Fruit fly (Drosophila melanogaster) whole organism, embryonic: Measurements from ENCODE around the gene dome.

Source experiments
- CG10267 ChIP-seq: fragments of 200-800 bp; sonication (Bioruptor generic); optimal IDR thresholded peaks from 2 replicates; lab custom pipeline; 2018; ENCODE audit warnings: missing biosample characterization, mild to moderate bottlenecking, missing genetic modification characterization, moderate library complexity
- CG11456 ChIP-seq: fragments of 200-800 bp; sonication (Bioruptor generic); IDR thresholded peaks from 3 replicates; pipeline ENCODE4 v1.3.6; 2022; ENCODE audit warnings: missing biosample characterization, missing genetic modification characterization
- CG11695 ChIP-seq: fragments of 200-800 bp; sonication (Bioruptor generic); IDR thresholded peaks from 3 replicates; pipeline ENCODE4 v1.3.6; 2022; ENCODE audit warnings: missing biosample characterization, missing genetic modification characterization
- CG14710 ChIP-seq: fragments of 200-800 bp; sonication (Bioruptor generic); optimal IDR thresholded peaks from 3 replicates; lab custom pipeline; 2019; ENCODE audit warnings: missing biosample characterization, mild to moderate bottlenecking, missing genetic modification characterization, moderate library complexity
- CG16779 ChIP-seq: fragments of 200-800 bp; sonication (Bioruptor generic); IDR thresholded peaks from 2 replicates; pipeline ENCODE4 v1.3.6; 2022; ENCODE audit warnings: missing biosample characterization, missing genetic modification characterization
- CG16863 ChIP-seq: fragments of 200-800 bp; sonication (Bioruptor generic); optimal IDR thresholded peaks from 3 replicates; lab custom pipeline; 2016; ENCODE audit warnings: missing biosample characterization, missing genetic modification characterization
- CG17361 ChIP-seq: fragments of 200-800 bp; sonication (Bioruptor generic); IDR thresholded peaks from 3 replicates; pipeline ENCODE4 v1.3.6; 2022; ENCODE audit warnings: missing biosample characterization, missing genetic modification characterization
- CG2712 ChIP-seq: fragments of 200-800 bp; optimal IDR thresholded peaks from 3 replicates; lab custom pipeline; 2019; ENCODE audit warnings: missing biosample characterization, mild to moderate bottlenecking, missing genetic modification characterization, moderate library complexity
- CG2889 ChIP-seq: fragments of 200-800 bp; sonication (Bioruptor generic); IDR thresholded peaks from 3 replicates; pipeline ENCODE4 v1.3.6; 2022; ENCODE audit warnings: missing biosample characterization, missing genetic modification characterization
- CG3065 ChIP-seq: fragments of 200-800 bp; sonication (Bioruptor generic); optimal IDR thresholded peaks from 2 replicates; lab custom pipeline; 2016; ENCODE audit warnings: missing biosample characterization, missing genetic modification characterization
- CG4617 ChIP-seq: fragments of 200-800 bp; sonication (Bioruptor generic); optimal IDR thresholded peaks from 3 replicates; lab custom pipeline; 2016; ENCODE audit warnings: missing biosample characterization, missing genetic modification characterization, borderline replicate concordance
- CG6813 ChIP-seq: fragments of 200-800 bp; sonication (Bioruptor generic); optimal IDR thresholded peaks from 2 replicates; lab custom pipeline; 2017; ENCODE audit warnings: missing biosample characterization, missing genetic modification characterization, mild to moderate bottlenecking, moderate library complexity, missing genetic modification reagents
- Dll ChIP-seq: fragments of 200-800 bp; sonication (Bioruptor generic); IDR thresholded peaks from 4 replicates; pipeline ENCODE4 v1.3.6; 2022; ENCODE audit warnings: missing biosample characterization, missing genetic modification characterization; ENCODE audit not compliant: partially characterized antibody
- Doc3 ChIP-seq: fragments of 200-800 bp; sonication (Bioruptor generic); IDR thresholded peaks from 3 replicates; pipeline ENCODE4 v1.3.6; 2022; ENCODE audit warnings: missing biosample characterization, missing genetic modification characterization; ENCODE audit not compliant: partially characterized antibody
- MESR4 ChIP-seq: fragments of 200-800 bp; sonication (Bioruptor generic); optimal IDR thresholded peaks from 2 replicates; lab custom pipeline; 2018; ENCODE audit warnings: missing biosample characterization, mild to moderate bottlenecking, missing genetic modification characterization, moderate library complexity
- Nf-YB ChIP-seq: fragments of 200-800 bp; sonication (Bioruptor generic); optimal IDR thresholded peaks from 3 replicates; lab custom pipeline; 2019; ENCODE audit warnings: missing biosample characterization, mild to moderate bottlenecking, missing genetic modification characterization, moderate library complexity
- Pdp1 ChIP-seq, 2 experiments: fragments of 200-800 bp; sonication (Bioruptor generic); optimal IDR thresholded peaks; 3 replicates each; lab custom pipeline; 2016; ENCODE audit warnings: missing biosample characterization in 2 of 2, missing genetic modification characterization in 2 of 2, mild to moderate bottlenecking in 1 of 2, moderate library complexity in 1 of 2
- Poxn ChIP-seq: fragments of 200-800 bp; sonication (Bioruptor generic); IDR thresholded peaks from 2 replicates; pipeline ENCODE4 v1.3.6; 2022; ENCODE audit warnings: missing biosample characterization, missing genetic modification characterization
- Rfx ChIP-seq: fragments of 200-800 bp; sonication (Bioruptor generic); IDR thresholded peaks from 2 replicates; pipeline ENCODE4 v1.3.6; 2022; ENCODE audit warnings: missing biosample characterization, missing genetic modification characterization
- Scr ChIP-seq: fragments of 200-800 bp; sonication (Bioruptor generic); IDR thresholded peaks from 2 replicates; pipeline ENCODE4 v1.3.6; 2022; ENCODE audit warnings: missing biosample characterization, missing genetic modification characterization; ENCODE audit not compliant: partially characterized antibody
- YL-1 ChIP-seq: fragments of 200-800 bp; sonication (Bioruptor generic); optimal IDR thresholded peaks from 3 replicates; lab custom pipeline; 2017; ENCODE audit warnings: missing biosample characterization, mild to moderate bottlenecking, missing genetic modification characterization
- aop ChIP-seq: fragments of 200-800 bp; sonication (Bioruptor generic); IDR thresholded peaks from 2 replicates; pipeline ENCODE4 v1.3.6; 2022; ENCODE audit warnings: missing biosample characterization, missing genetic modification characterization
- ara ChIP-seq: fragments of 200-800 bp; sonication (Bioruptor generic); IDR thresholded peaks from 2 replicates; pipeline ENCODE4 v1.3.6; 2022; ENCODE audit warnings: missing biosample characterization, missing genetic modification characterization
- cg ChIP-seq: fragments of 200-800 bp; sonication (Bioruptor generic); optimal IDR thresholded peaks from 3 replicates; lab custom pipeline; 2019; ENCODE audit warnings: missing biosample characterization, mild to moderate bottlenecking, missing genetic modification characterization, moderate library complexity
- chinmo ChIP-seq: fragments of 200-800 bp; sonication (Bioruptor generic); IDR thresholded peaks from 4 replicates; pipeline ENCODE4 v1.3.6; 2022; ENCODE audit warnings: missing biosample characterization, missing genetic modification characterization; ENCODE audit not compliant: partially characterized antibody
- ci ChIP-seq: fragments of 200-800 bp; sonication (Bioruptor generic); IDR thresholded peaks from 3 replicates; pipeline ENCODE4 v1.3.6; 2022; ENCODE audit warnings: missing biosample characterization, missing genetic modification characterization
- dmrt11E ChIP-seq: fragments of 200-800 bp; sonication (Bioruptor generic); optimal IDR thresholded peaks from 3 replicates; lab custom pipeline; 2018; ENCODE audit warnings: missing biosample characterization, mild to moderate bottlenecking, missing genetic modification characterization, moderate library complexity
- dmrt99B ChIP-seq: fragments of 200-800 bp; sonication (Bioruptor generic); optimal IDR thresholded peaks from 2 replicates; lab custom pipeline; 2018; ENCODE audit warnings: missing biosample characterization, mild to moderate bottlenecking, missing genetic modification characterization, moderate library complexity
- dpn ChIP-seq, 2 experiments: fragments of 200-800 bp; sonication (Bioruptor generic); optimal IDR thresholded peaks; 3 replicates each; lab custom pipeline; 2016; ENCODE audit warnings: missing biosample characterization in 2 of 2, missing genetic modification characterization in 2 of 2
- ewg ChIP-seq: fragments of 200-800 bp; sonication (Bioruptor generic); optimal IDR thresholded peaks from 3 replicates; lab custom pipeline; 2017; ENCODE audit warnings: mild to moderate bottlenecking, missing biosample characterization, missing genetic modification reagents, missing genetic modification characterization
- fru ChIP-seq: fragments of >200 bp; optimal IDR thresholded peaks from 2 replicates; lab custom pipeline; 2017
- hbn ChIP-seq: fragments of 200-800 bp; sonication (Bioruptor generic); IDR thresholded peaks from 2 replicates; pipeline ENCODE4 v1.3.6; 2022; ENCODE audit warnings: missing biosample characterization, missing genetic modification characterization; ENCODE audit not compliant: partially characterized antibody
- insv ChIP-seq, 2 experiments: fragments of 200-800 bp; sonication (Bioruptor generic); optimal IDR thresholded peaks; 3 replicates each; lab custom pipeline; 2016 to 2018; ENCODE audit warnings: missing biosample characterization in 2 of 2, missing genetic modification characterization in 2 of 2
- jumu ChIP-seq: fragments of 200-800 bp; sonication (Bioruptor generic); optimal IDR thresholded peaks from 3 replicates; lab custom pipeline; 2016; ENCODE audit warnings: missing biosample characterization, missing genetic modification characterization
- kay ChIP-seq: fragments of 200-800 bp; sonication (Bioruptor generic); optimal IDR thresholded peaks from 2 replicates; lab custom pipeline; 2016; ENCODE audit warnings: missing biosample characterization, missing genetic modification characterization
- nom ChIP-seq: fragments of 200-800 bp; sonication (Bioruptor generic); optimal IDR thresholded peaks from 2 replicates; lab custom pipeline; 2017; ENCODE audit warnings: missing biosample characterization, missing genetic modification characterization, mild to moderate bottlenecking, moderate library complexity, missing genetic modification reagents
- psq ChIP-seq: fragments of 200-800 bp; sonication (Bioruptor generic); optimal IDR thresholded peaks from 2 replicates; lab custom pipeline; 2017; ENCODE audit warnings: missing biosample characterization, missing genetic modification characterization
- ranshi ChIP-seq: fragments of 200-800 bp; sonication (Bioruptor generic); IDR thresholded peaks from 2 replicates; pipeline ENCODE4 v1.3.6; 2022; ENCODE audit warnings: missing biosample characterization, missing genetic modification characterization
- row ChIP-seq: fragments of 200-800 bp; sonication (Bioruptor generic); IDR thresholded peaks from 3 replicates; pipeline ENCODE4 v1.3.6; 2022; ENCODE audit warnings: missing biosample characterization, missing genetic modification characterization
- sens ChIP-seq: fragments of 200-800 bp; sonication (Bioruptor generic); peaks from one replicate; lab custom pipeline; 2016; ENCODE audit warnings: missing biosample characterization, missing genetic modification characterization
- sim ChIP-seq: fragments of 200-800 bp; sonication (Bioruptor generic); IDR thresholded peaks from 2 replicates; pipeline ENCODE4 v1.3.6; 2022; ENCODE audit warnings: missing biosample characterization, missing genetic modification characterization
- sima ChIP-seq: fragments of 200-800 bp; sonication (Bioruptor generic); optimal IDR thresholded peaks from 2 replicates; lab custom pipeline; 2016; ENCODE audit warnings: missing biosample characterization, missing genetic modification characterization
- sob ChIP-seq: fragments of 200-800 bp; sonication (Bioruptor generic); IDR thresholded peaks from 2 replicates; pipeline ENCODE4 v1.3.6; 2022; ENCODE audit warnings: missing biosample characterization, missing genetic modification characterization
- unc-4 ChIP-seq: fragments of 200-800 bp; sonication (Bioruptor generic); IDR thresholded peaks from 2 replicates; pipeline ENCODE4 v1.3.6; 2022; ENCODE audit warnings: missing biosample characterization, missing genetic modification characterization; ENCODE audit not compliant: partially characterized antibody
- vfl ChIP-seq: fragments of 200-800 bp; sonication (Bioruptor generic); optimal IDR thresholded peaks from 2 replicates; lab custom pipeline; 2016; ENCODE audit warnings: missing biosample characterization, missing genetic modification characterization
- vnd ChIP-seq: fragments of 200-800 bp; sonication (Bioruptor generic); IDR thresholded peaks from 3 replicates; pipeline ENCODE4 v1.3.6; 2022; ENCODE audit warnings: missing biosample characterization, missing genetic modification characterization; ENCODE audit not compliant: partially characterized antibody
- vvl ChIP-seq: fragments of 200-800 bp; sonication (Bioruptor generic); IDR thresholded peaks from 2 replicates; pipeline ENCODE4 v1.3.6; 2022; ENCODE audit warnings: missing biosample characterization, missing genetic modification characterization

Gene dome

dm6 chrX:19701611-19702010, 18.3 kb upstream of the dome start, which contains the start of gene Tcs4 (continued):
- 0 out of 3 replicates have a peak, but pooled peaks have one; percentile 48 for TF ChIP-seq Doc3 (GFP tag; lab: Robert Waterston, UW)
- TF ChIP-seq unc-4 (GFP tag; lab: Robert Waterston, UW), result peak; percentile 46; the same call in 1 of the 2 replicates
- peak; percentile 49 for TF ChIP-seq CG14710 (tag; lab: Kevin White, UChicago)
- no peak for TF ChIP-seq sim (GFP tag; lab: Robert Waterston, UW)
- TF ChIP-seq hbn (GFP tag; lab: Robert Waterston, UW), result peak; percentile 56; the same call in 1 of the 2 replicates
- 0 out of 3 replicates have a peak, but pooled peaks have one; percentile 18 for TF ChIP-seq CG11695
- no peak for TF ChIP-seq CG16863 (GFP tag; lab: Kevin White, UChicago)
- TF ChIP-seq vnd (GFP tag; lab: Robert Waterston, UW), result no peak
- peak; percentile 56 for TF ChIP-seq CG10267 (tag; lab: Kevin White, UChicago)
- no peak for TF ChIP-seq CG6813 (GFP tag; lab: Kevin White, UChicago)
- no peak for TF ChIP-seq kay (GFP tag; lab: Kevin White, UChicago)
- 0 out of 3 replicates have a peak, but pooled peaks have one; percentile 33 for TF ChIP-seq CG17361 (GFP tag; lab: Robert Waterston, UW)
- TF ChIP-seq dpn (GFP tag; optimal IDR thresholded peaks at IDR 0.05; lab: Kevin White, UChicago), result peak in 1 of 2 experiments; percentile 28
- no peak for TF ChIP-seq dmrt99B (tag; lab: Kevin White, UChicago)
- no peak for TF ChIP-seq vfl (GFP tag; lab: Kevin White, UChicago)

dm6 chrX:19697255-19697877, 14.0 kb upstream of the dome start:
- TF ChIP-seq psq (GFP tag; lab: Kevin White, UChicago) (peak; percentile 2), MESR4 (peak; percentile 20), Scr (0 out of 2 replicates have a peak, but pooled peaks have one; percentile 2), ara (GFP tag; lab: Robert Waterston, UW) (peak; percentile 21; the same call in 1 of the 2 replicates), aop (no peak), Poxn (no peak), chinmo (0 out of 4 replicates have a peak, but pooled peaks have one; percentile 61), ranshi (GFP tag; lab: Robert Waterston, UW) (0 out of 2 replicates have a peak, but pooled peaks have one; percentile 27), CG2889 (GFP tag; lab: Robert Waterston, UW) (no peak), dmrt11E (peak; percentile 18), ewg (peak; percentile 25), Dll (GFP tag; lab: Robert Waterston, UW) (0 out of 4 replicates have a peak, but pooled peaks have one; percentile 40), insv (GFP tag; optimal IDR thresholded peaks at IDR 0.05; lab: Kevin White, UChicago) (peak; percentile 65 to 93), nom (GFP tag; lab: Kevin White, UChicago) (peak; percentile 57), fru (lab: Kevin White, UChicago) (peak; percentile 23), Pdp1 (GFP tag; optimal IDR thresholded peaks at IDR 0.05; lab: Kevin White, UChicago) (peak in 1 of 2 experiments; percentile 6), CG4617 (GFP tag; lab: Kevin White, UChicago) (peak; percentile 17), row (GFP tag; lab: Robert Waterston, UW) (no peak), CG11456 (GFP tag; lab: Robert Waterston, UW) (0 out of 3 replicates have a peak, but pooled peaks have one; percentile 22), CG2712 (peak; percentile 3), vvl (no peak), CG3065 (no peak), CG16779 (no peak), Rfx (peak; percentile 20; the same call in 1 of the 2 replicates), kay (GFP tag; lab: Kevin White, UChicago) (peak; percentile 21), jumu (GFP tag; lab: Kevin White, UChicago) (peak; percentile 24), sens (GFP tag; lab: Kevin White, UChicago) (peak; percentile 19), Nf-YB (GFP tag; lab: Kevin White, UChicago) (peak; percentile 83), sob (GFP tag; lab: Robert Waterston, UW) (0 out of 2 replicates have a peak, but pooled peaks have one; percentile 15), sima (GFP tag; lab: Kevin White, UChicago) (no peak), YL-1 (peak; percentile 37), cg (GFP tag; lab: Kevin White, UChicago) (peak; percentile 98), ci (GFP tag; lab: Robert Waterston, UW) (peak; percentile 56; the same call in 1 of the 3 replicates)
